Worm (Caenorhabditis elegans) whole organism, early embryonic: ENCODE measurements around the gene K08D9.2.

ENCODE experiments used
- ceh-13 ChIP-seq: fragments of 200-800 bp; sonication (Bioruptor generic); optimal IDR thresholded peaks from 2 replicates; lab custom pipeline; 2018; ENCODE audit warnings: mild to moderate bottlenecking, missing genetic modification characterization, missing compliant biosample characterization
- ceh-36 ChIP-seq: sonication (generic microtip); optimal IDR thresholded peaks from 2 replicates; lab custom pipeline; 2016; ENCODE audit warnings: missing genetic modification characterization, inconsistent platforms, missing compliant biosample characterization
- flt-1 ChIP-seq: fragments of 200-800 bp; sonication (Bioruptor generic); IDR thresholded peaks from 2 replicates; pipeline ENCODE4 v1.3.6; 2022; ENCODE audit warnings: missing genetic modification characterization, missing compliant biosample characterization
- hmbx-1 ChIP-seq: sonication (generic microtip); optimal IDR thresholded peaks from 2 replicates; lab custom pipeline; 2016; ENCODE audit warnings: mild to moderate bottlenecking, missing genetic modification characterization, missing compliant biosample characterization
- pes-1 ChIP-seq: fragments of 200-800 bp; sonication (Bioruptor generic); IDR thresholded peaks from 2 replicates; pipeline ENCODE4 v1.3.6; 2022; ENCODE audit warnings: missing genetic modification reagents, missing genetic modification characterization, missing compliant biosample characterization

DNA sequence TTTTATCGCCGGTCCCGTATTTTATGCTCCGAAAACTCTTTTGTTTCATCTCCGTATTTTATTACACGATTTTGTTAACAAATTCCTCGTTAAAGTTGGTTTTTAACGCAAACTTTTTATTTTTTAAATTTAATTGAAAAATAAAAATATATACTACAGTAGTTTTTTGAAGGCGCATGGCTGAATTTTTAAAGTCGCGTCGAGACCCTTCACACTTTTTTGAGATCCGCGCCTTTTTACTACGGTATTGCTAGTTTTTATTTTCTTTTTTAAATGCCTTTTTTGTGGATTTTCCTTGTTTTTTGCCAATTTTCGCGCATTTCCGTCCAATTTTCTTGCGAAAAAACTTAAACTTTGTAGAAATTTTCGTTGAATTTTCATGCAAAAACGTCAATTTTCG lies 23.0 kb upstream of the K08D9.2 start:
- no peak for TF ChIP-seq hmbx-1 (tag; lab: Kevin White, UChicago)
- TF ChIP-seq ceh-36 (tag; lab: Kevin White, UChicago), result no peak
- no peak for TF ChIP-seq ceh-13 (GFP tag; lab: Kevin White, UChicago)
- no peak for TF ChIP-seq pes-1 (GFP tag; lab: Robert Waterston, UW)
- no peak for TF ChIP-seq flt-1 (GFP tag; lab: Robert Waterston, UW)
